Fruit fly (Drosophila melanogaster) whole organism, embryonic: ENCODE measurements around the gene Tnpo.

Source experiments
- B-H2 ChIP-seq: fragments of 200-800 bp; sonication (Bioruptor generic); optimal IDR thresholded peaks from 2 replicates; lab custom pipeline; 2018; ENCODE audit warnings: missing biosample characterization, mild to moderate bottlenecking, missing genetic modification characterization
- CG10147 ChIP-seq: fragments of 200-800 bp; sonication (Bioruptor generic); optimal IDR thresholded peaks from 2 replicates; lab custom pipeline; 2019; ENCODE audit warnings: missing biosample characterization, mild to moderate bottlenecking, missing genetic modification characterization, moderate library complexity
- CG10959 ChIP-seq: fragments of 200-800 bp; sonication (Bioruptor generic); IDR thresholded peaks from 2 replicates; pipeline ENCODE4 v1.3.6; 2022; ENCODE audit warnings: missing biosample characterization, missing genetic modification characterization
- CG11093 ChIP-seq: fragments of 200-800 bp; sonication (Bioruptor generic); IDR thresholded peaks from 3 replicates; pipeline ENCODE4 v1.3.6; 2022; ENCODE audit warnings: missing biosample characterization, missing genetic modification characterization
- CG11695 ChIP-seq: fragments of 200-800 bp; sonication (Bioruptor generic); IDR thresholded peaks from 3 replicates; pipeline ENCODE4 v1.3.6; 2022; ENCODE audit warnings: missing biosample characterization, missing genetic modification characterization
- CG14860 ChIP-seq: fragments of 200-800 bp; sonication (Bioruptor generic); IDR thresholded peaks from 3 replicates; pipeline ENCODE4 v1.3.6; 2022; ENCODE audit warnings: missing biosample characterization, missing genetic modification characterization; ENCODE audit not compliant: partially characterized antibody
- CG15011 ChIP-seq: fragments of 200-800 bp; sonication (Bioruptor generic); optimal IDR thresholded peaks from 3 replicates; lab custom pipeline; 2018; ENCODE audit warnings: missing biosample characterization, mild to moderate bottlenecking, missing genetic modification characterization
- CG15479 ChIP-seq: fragments of 200-800 bp; sonication (Bioruptor generic); optimal IDR thresholded peaks from 3 replicates; lab custom pipeline; 2019; ENCODE audit warnings: missing biosample characterization, mild to moderate bottlenecking, missing genetic modification characterization, moderate library complexity
- CG1647 ChIP-seq: fragments of 200-800 bp; sonication (Bioruptor generic); optimal IDR thresholded peaks from 3 replicates; lab custom pipeline; 2016; ENCODE audit warnings: missing biosample characterization, missing genetic modification characterization
- CG16815 ChIP-seq: fragments of 200-800 bp; sonication (Bioruptor generic); optimal IDR thresholded peaks from 3 replicates; lab custom pipeline; 2017; ENCODE audit warnings: missing biosample characterization, mild to moderate bottlenecking, missing genetic modification characterization
- CG17328 ChIP-seq: fragments of 200-800 bp; sonication (Bioruptor generic); IDR thresholded peaks from 2 replicates; pipeline ENCODE4 v1.3.6; 2022; ENCODE audit warnings: missing biosample characterization, missing genetic modification characterization
- CG17829 ChIP-seq: fragments of 200-800 bp; optimal IDR thresholded peaks from 2 replicates; lab custom pipeline; 2019; ENCODE audit warnings: missing biosample characterization, mild to moderate bottlenecking, missing genetic modification characterization, moderate library complexity
- CG18476 ChIP-seq: fragments of 200-800 bp; sonication (Bioruptor generic); optimal IDR thresholded peaks from 2 replicates; lab custom pipeline; 2016; ENCODE audit warnings: missing biosample characterization, mild to moderate bottlenecking, missing genetic modification characterization
- CG18599 ChIP-seq: fragments of 200-800 bp; sonication (Bioruptor generic); optimal IDR thresholded peaks from 3 replicates; lab custom pipeline; 2017; ENCODE audit warnings: missing biosample characterization, missing genetic modification characterization, mild to moderate bottlenecking, moderate library complexity, missing genetic modification reagents
- CG2875 ChIP-seq: fragments of 200-800 bp; sonication (Bioruptor generic); optimal IDR thresholded peaks from 2 replicates; lab custom pipeline; 2017; ENCODE audit warnings: missing biosample characterization, mild to moderate bottlenecking, missing genetic modification characterization, missing genetic modification reagents
- CG30403 ChIP-seq: fragments of 200-800 bp; sonication (Bioruptor generic); optimal IDR thresholded peaks from 3 replicates; lab custom pipeline; 2016; ENCODE audit warnings: missing biosample characterization, missing genetic modification characterization
- CG3281 ChIP-seq: fragments of 200-800 bp; sonication (Bioruptor generic); optimal IDR thresholded peaks from 3 replicates; lab custom pipeline; 2017; ENCODE audit warnings: missing biosample characterization, mild to moderate bottlenecking, missing genetic modification characterization
- CG4404 ChIP-seq: fragments of 200-800 bp; sonication (Bioruptor generic); IDR thresholded peaks from 2 replicates; pipeline ENCODE4 v1.3.6; 2022; ENCODE audit warnings: missing biosample characterization, missing genetic modification characterization
- CG7556 ChIP-seq: fragments of 200-800 bp; sonication (Bioruptor generic); optimal IDR thresholded peaks from 2 replicates; lab custom pipeline; 2017; ENCODE audit warnings: missing biosample characterization, mild to moderate bottlenecking, missing genetic modification characterization
- CG7928 ChIP-seq: fragments of 200-800 bp; sonication (Bioruptor generic); optimal IDR thresholded peaks from 2 replicates; lab custom pipeline; 2017; ENCODE audit warnings: missing biosample characterization, mild to moderate bottlenecking, missing genetic modification characterization
- CG8765 ChIP-seq: fragments of 200-800 bp; sonication (Bioruptor generic); IDR thresholded peaks from 2 replicates; pipeline ENCODE4 v1.3.6; 2022; ENCODE audit warnings: missing biosample characterization, missing genetic modification characterization
- CG8924 ChIP-seq: fragments of 200-800 bp; optimal IDR thresholded peaks from 3 replicates; lab custom pipeline; 2019; ENCODE audit warnings: missing biosample characterization, mild to moderate bottlenecking, missing genetic modification characterization, moderate library complexity
- Dbx ChIP-seq: fragments of 200-800 bp; sonication (Bioruptor generic); IDR thresholded peaks from 3 replicates; pipeline ENCODE4 v1.3.6; 2022; ENCODE audit warnings: missing biosample characterization, missing genetic modification characterization
- Eip74EF ChIP-seq, 2 experiments: fragments of 200-800 bp in 1 of 2; fragments of >200 bp in 1 of 2; sonication (Bioruptor generic) in 1 of 2; optimal IDR thresholded peaks; 2 replicates each; lab custom pipeline; 2017 to 2019; ENCODE audit warnings: missing biosample characterization in 2 of 2, missing genetic modification characterization in 2 of 2, mild to moderate bottlenecking in 1 of 2, moderate library complexity in 1 of 2
- Hand ChIP-seq: fragments of 200-800 bp; sonication (Bioruptor generic); optimal IDR thresholded peaks from 2 replicates; lab custom pipeline; 2017; ENCODE audit warnings: mild to moderate bottlenecking, missing biosample characterization, missing genetic modification reagents, missing genetic modification characterization
- Nf-YB ChIP-seq: fragments of 200-800 bp; sonication (Bioruptor generic); optimal IDR thresholded peaks from 3 replicates; lab custom pipeline; 2019; ENCODE audit warnings: missing biosample characterization, mild to moderate bottlenecking, missing genetic modification characterization, moderate library complexity
- Oaz ChIP-seq: fragments of 200-800 bp; sonication (Bioruptor generic); IDR thresholded peaks from 2 replicates; pipeline ENCODE4 v1.3.6; 2022; ENCODE audit warnings: missing biosample characterization, missing genetic modification characterization
- Ravus ChIP-seq: fragments of 200-800 bp; sonication (Bioruptor generic); IDR thresholded peaks from 2 replicates; pipeline ENCODE4 v1.3.6; 2022; ENCODE audit warnings: missing biosample characterization, missing genetic modification characterization
- YL-1 ChIP-seq: fragments of 200-800 bp; sonication (Bioruptor generic); optimal IDR thresholded peaks from 3 replicates; lab custom pipeline; 2017; ENCODE audit warnings: missing biosample characterization, mild to moderate bottlenecking, missing genetic modification characterization
- bowl ChIP-seq: fragments of 200-800 bp; sonication (Bioruptor generic); IDR thresholded peaks from 2 replicates; pipeline ENCODE4 v1.3.6; 2022; ENCODE audit warnings: missing biosample characterization, missing genetic modification characterization
- cas ChIP-seq: fragments of 200-800 bp; sonication (Bioruptor generic); IDR thresholded peaks from 2 replicates; pipeline ENCODE4 v1.3.6; 2022; ENCODE audit warnings: missing biosample characterization, missing genetic modification characterization
- croc ChIP-seq: fragments of 200-800 bp; sonication (Bioruptor generic); conservative IDR thresholded peaks from 3 replicates; pipeline ENCODE4 v1.3.6; 2022; ENCODE audit warnings: missing biosample characterization, missing genetic modification characterization
- cwo ChIP-seq: fragments of 200-800 bp; sonication (Bioruptor generic); optimal IDR thresholded peaks from 3 replicates; lab custom pipeline; 2017; ENCODE audit warnings: missing biosample characterization, missing genetic modification characterization, mild to moderate bottlenecking, moderate library complexity, missing genetic modification reagents
- eve ChIP-seq, 2 experiments: fragments of >200 bp; optimal IDR thresholded peaks; 2 replicates each; lab custom pipeline; 2017; ENCODE audit warnings: missing biosample characterization in 2 of 2, missing genetic modification characterization in 2 of 2
- fru ChIP-seq: fragments of >200 bp; optimal IDR thresholded peaks from 2 replicates; lab custom pipeline; 2017
- gcm ChIP-seq: fragments of 200-800 bp; sonication (Bioruptor generic); optimal IDR thresholded peaks from 2 replicates; lab custom pipeline; 2019; ENCODE audit warnings: missing biosample characterization, mild to moderate bottlenecking, missing genetic modification characterization, moderate library complexity
- hb ChIP-seq: fragments of 200-800 bp; sonication (Bioruptor generic); IDR thresholded peaks from 3 replicates; pipeline ENCODE4 v1.3.6; 2022; ENCODE audit warnings: missing biosample characterization, missing genetic modification characterization; ENCODE audit not compliant: partially characterized antibody
- hkb ChIP-seq, 2 experiments: fragments of 200-800 bp in 1 of 2; fragments of >200 bp in 1 of 2; sonication (Bioruptor generic) in 1 of 2; IDR thresholded peaks in 1 of 2; optimal IDR thresholded peaks in 1 of 2; 2 replicates each; pipeline versions ENCODE4 v1.3.6 to Lab custom; 2017 to 2022; ENCODE audit warnings: missing biosample characterization in 1 of 2, missing genetic modification characterization in 1 of 2
- jigr1 ChIP-seq: fragments of 200-800 bp; sonication (Bioruptor generic); IDR thresholded peaks from 3 replicates; pipeline ENCODE4 v1.3.6; 2022; ENCODE audit warnings: missing biosample characterization, missing genetic modification characterization
- klu ChIP-seq: fragments of 200-800 bp; sonication (Bioruptor generic); IDR thresholded peaks from 2 replicates; pipeline ENCODE4 v1.3.6; 2022; ENCODE audit warnings: missing biosample characterization, missing genetic modification characterization
- kni ChIP-seq: fragments of 200-800 bp; sonication (Bioruptor generic); optimal IDR thresholded peaks from 3 replicates; lab custom pipeline; 2017; ENCODE audit warnings: mild to moderate bottlenecking, missing biosample characterization, missing genetic modification reagents, missing genetic modification characterization
- mld ChIP-seq: fragments of 200-800 bp; sonication (Bioruptor generic); IDR thresholded peaks from 3 replicates; pipeline ENCODE4 v1.3.6; 2022; ENCODE audit warnings: missing biosample characterization, missing genetic modification characterization; ENCODE audit not compliant: partially characterized antibody
- otp ChIP-seq: fragments of 200-800 bp; sonication (Bioruptor generic); IDR thresholded peaks from 3 replicates; pipeline ENCODE4, ENCODE4 v1.3.6; 2022; ENCODE audit warnings: missing biosample characterization, missing genetic modification characterization
- salm ChIP-seq: fragments of 200-800 bp; sonication (Bioruptor generic); optimal IDR thresholded peaks from 2 replicates; lab custom pipeline; 2018; ENCODE audit warnings: missing biosample characterization, mild to moderate bottlenecking, missing genetic modification characterization
- slbo ChIP-seq: fragments of 200-800 bp; sonication (Bioruptor generic); IDR thresholded peaks from 2 replicates; pipeline ENCODE4 v1.3.6; 2022; ENCODE audit warnings: missing biosample characterization, missing genetic modification characterization
- sqz ChIP-seq: fragments of 200-800 bp; sonication (Bioruptor generic); optimal IDR thresholded peaks from 3 replicates; lab custom pipeline; 2018; ENCODE audit warnings: missing biosample characterization, mild to moderate bottlenecking, missing genetic modification characterization
- sug ChIP-seq: fragments of 200-800 bp; optimal IDR thresholded peaks from 2 replicates; lab custom pipeline; 2019; ENCODE audit warnings: missing biosample characterization, mild to moderate bottlenecking, missing genetic modification characterization, moderate library complexity
- tin ChIP-seq: fragments of 200-800 bp; sonication (Bioruptor generic); optimal IDR thresholded peaks from 3 replicates; lab custom pipeline; 2016; ENCODE audit warnings: missing biosample characterization, missing genetic modification characterization
- tx ChIP-seq: fragments of 200-800 bp; sonication (Bioruptor generic); optimal IDR thresholded peaks from 2 replicates; lab custom pipeline; 2016; ENCODE audit warnings: missing biosample characterization, missing genetic modification characterization
- z ChIP-seq: fragments of 200-800 bp; sonication (Bioruptor generic); IDR thresholded peaks from 3 replicates; pipeline ENCODE4 v1.3.6; 2022; ENCODE audit warnings: missing biosample characterization, missing genetic modification characterization

Tnpo gene

dm6 chr3L:6217212-6217611, 23.9 kb downstream of the Tnpo start (continued):
- no peak for TF ChIP-seq sqz (GFP tag; lab: Kevin White, UChicago)
- no peak for TF ChIP-seq klu (GFP tag; lab: Robert Waterston, UW)
- TF ChIP-seq CG17328 (GFP tag; lab: Robert Waterston, UW) = peak; percentile 89
- no peak for TF ChIP-seq Oaz (GFP tag; lab: Robert Waterston, UW)
- TF ChIP-seq Eip74EF (GFP tag; optimal IDR thresholded peaks at IDR 0.05; lab: Kevin White, UChicago) = peak in 1 of 2 experiments; percentile 50
- TF ChIP-seq CG18476 (GFP tag; lab: Kevin White, UChicago) = peak; percentile 13
- no peak for TF ChIP-seq jigr1 (GFP tag; lab: Robert Waterston, UW)
- no peak for TF ChIP-seq CG1647 (GFP tag; lab: Kevin White, UChicago)
- TF ChIP-seq CG7556 (GFP tag; lab: Kevin White, UChicago) = peak; percentile 65
- TF ChIP-seq slbo = peak; percentile 41; the same call in 1 of the 2 replicates
- peak; percentile 8 for TF ChIP-seq CG15011
- peak; percentile 53 for TF ChIP-seq CG4404 (GFP tag; lab: Robert Waterston, UW)
- peak; percentile 48; the same call in 1 of the 3 replicates for TF ChIP-seq CG11093
- TF ChIP-seq z = no peak
- TF ChIP-seq tx (GFP tag; lab: Kevin White, UChicago) = no peak
- peak; percentile 75 for TF ChIP-seq CG30403
- no peak for TF ChIP-seq CG14860 (GFP tag; lab: Robert Waterston, UW)
- TF ChIP-seq cas (GFP tag; lab: Robert Waterston, UW) = no peak
- TF ChIP-seq Dbx (GFP tag; lab: Robert Waterston, UW) = no peak
- no peak for TF ChIP-seq CG7928 (GFP tag; lab: Kevin White, UChicago)
- peak; percentile 41 for TF ChIP-seq Nf-YB (GFP tag; lab: Kevin White, UChicago)
- no peak for TF ChIP-seq B-H2 (GFP tag; lab: Kevin White, UChicago)
- TF ChIP-seq kni (GFP tag; lab: Kevin White, UChicago) = no peak
- TF ChIP-seq gcm (GFP tag; lab: Kevin White, UChicago) = peak; percentile 77
- TF ChIP-seq CG8924 (tag; lab: Kevin White, UChicago) = peak; percentile 63
- TF ChIP-seq Ravus (GFP tag; lab: Robert Waterston, UW) = peak; percentile 12; the same call in 1 of the 2 replicates
- 0 out of 2 replicates have a peak, but pooled peaks have one; percentile 19 for TF ChIP-seq CG8765 (GFP tag; lab: Robert Waterston, UW)
- peak; percentile 48 for TF ChIP-seq tin (GFP tag; lab: Kevin White, UChicago)
- TF ChIP-seq salm (tag; lab: Kevin White, UChicago) = peak; percentile 61
- TF ChIP-seq CG17829 (tag; lab: Kevin White, UChicago) = peak; percentile 84
- TF ChIP-seq mld (GFP tag; lab: Robert Waterston, UW) = no peak
- TF ChIP-seq bowl (GFP tag; lab: Robert Waterston, UW) = no peak
- TF ChIP-seq CG2875 (GFP tag; lab: Kevin White, UChicago) = peak; percentile 50
- TF ChIP-seq CG3281 = peak; percentile 11
- peak; percentile 55 for TF ChIP-seq CG16815
- no peak for TF ChIP-seq Hand (GFP tag; lab: Kevin White, UChicago)
- no peak for TF ChIP-seq YL-1 (GFP tag; lab: Kevin White, UChicago)
- peak; percentile 35; the same call in 1 of the 3 replicates for TF ChIP-seq croc
- TF ChIP-seq CG10147 = peak; percentile 31
- TF ChIP-seq sug (tag; lab: Kevin White, UChicago) = no peak
- no peak for TF ChIP-seq cwo
- TF ChIP-seq CG18599 (GFP tag; lab: Kevin White, UChicago) = peak; percentile 38
- peak; percentile 66; the same call in 1 of the 2 replicates for TF ChIP-seq CG10959 (GFP tag; lab: Robert Waterston, UW)
- no peak for TF ChIP-seq hkb (optimal IDR thresholded peaks at IDR 0.05; lab: Kevin White, UChicago)
- peak; percentile 53; the same call in 1 of the 2 replicates for TF ChIP-seq hkb (GFP tag; IDR thresholded peaks at IDR 0.05; lab: Robert Waterston, UW)
- no peak for TF ChIP-seq hb (GFP tag; lab: Robert Waterston, UW)
- no peak for TF ChIP-seq fru (lab: Kevin White, UChicago)
- peak; percentile 70 for TF ChIP-seq CG11695 (GFP tag; lab: Robert Waterston, UW)
- no peak for TF ChIP-seq eve (GFP tag; optimal IDR thresholded peaks at IDR 0.05; lab: Kevin White, UChicago)
- TF ChIP-seq CG15479 (GFP tag; lab: Kevin White, UChicago) = no peak
- TF ChIP-seq otp = 0 out of 3 replicates have a peak, but pooled peaks have one; percentile 16
